Worm (Caenorhabditis elegans) whole organism, late embryonic: ENCODE results near the gene lam-2.

Experiments
- C38D4.7 ChIP-seq: fragments of 200-800 bp; sonication (Bioruptor generic); optimal IDR thresholded peaks from 2 replicates; lab custom pipeline; 2018; ENCODE audit warnings: mild to moderate bottlenecking, missing genetic modification characterization, moderate library complexity, missing compliant biosample characterization
- ceh-19 ChIP-seq: fragments of 200-800 bp; sonication (Bioruptor generic); optimal IDR thresholded peaks from 2 replicates; lab custom pipeline; 2018; ENCODE audit warnings: mild to moderate bottlenecking, missing genetic modification characterization, missing compliant biosample characterization
- ceh-22 ChIP-seq: sonication (generic microtip); optimal IDR thresholded peaks from 2 replicates; lab custom pipeline; 2017; ENCODE audit warnings: missing biosample characterization, missing genetic modification characterization
- elt-4 ChIP-seq: sonication (generic microtip); optimal IDR thresholded peaks from 2 replicates; lab custom pipeline; 2016; ENCODE audit warnings: missing genetic modification characterization, missing compliant biosample characterization
- fax-1 ChIP-seq: sonication (generic microtip); optimal IDR thresholded peaks from 2 replicates; lab custom pipeline; 2016; ENCODE audit warnings: missing genotype, missing genetic modification characterization, missing compliant biosample characterization
- fkh-10 ChIP-seq: fragments of 150-350 bp; optimal IDR thresholded peaks from 2 replicates; lab custom pipeline; 2014; ENCODE audit warnings: missing biosample characterization, missing genetic modification reagents, missing genetic modification characterization
- hlh-15 ChIP-seq: sonication (generic microtip); optimal IDR thresholded peaks from 2 replicates; lab custom pipeline; 2016; ENCODE audit warnings: missing genetic modification characterization, missing compliant biosample characterization
- hlh-30 ChIP-seq: sonication (generic microtip); optimal IDR thresholded peaks from 2 replicates; lab custom pipeline; 2017; ENCODE audit warnings: antibody characterized with exemption, missing genetic modification characterization, missing compliant biosample characterization; ENCODE audit not compliant: insufficient read depth
- pag-3 ChIP-seq: sonication (generic microtip); optimal IDR thresholded peaks from 2 replicates; lab custom pipeline; 2016; ENCODE audit warnings: missing compliant biosample characterization, missing genetic modification characterization, borderline replicate concordance
- pros-1 ChIP-seq: fragments of 150-350 bp; optimal IDR thresholded peaks from 2 replicates; lab custom pipeline; 2014; ENCODE audit warnings: missing biosample characterization, missing genetic modification reagents, missing genetic modification characterization
- ref-2 ChIP-seq: sonication (generic microtip); optimal IDR thresholded peaks from 2 replicates; lab custom pipeline; 2016; ENCODE audit warnings: missing genetic modification characterization, missing compliant biosample characterization
- syd-9 ChIP-seq: sonication (generic microtip); optimal IDR thresholded peaks from 2 replicates; lab custom pipeline; 2016; ENCODE audit warnings: mild to moderate bottlenecking, missing genetic modification characterization, moderate library complexity, missing compliant biosample characterization
- tbx-7 ChIP-seq: sonication (generic microtip); optimal IDR thresholded peaks from 2 replicates; lab custom pipeline; 2016; ENCODE audit warnings: missing genotype, missing genetic modification characterization, missing compliant biosample characterization
- zip-5 ChIP-seq: sonication (generic microtip); optimal IDR thresholded peaks from 2 replicates; lab custom pipeline; 2016; ENCODE audit warnings: missing genetic modification characterization, missing compliant biosample characterization

The lam-2 gene

DNA sequence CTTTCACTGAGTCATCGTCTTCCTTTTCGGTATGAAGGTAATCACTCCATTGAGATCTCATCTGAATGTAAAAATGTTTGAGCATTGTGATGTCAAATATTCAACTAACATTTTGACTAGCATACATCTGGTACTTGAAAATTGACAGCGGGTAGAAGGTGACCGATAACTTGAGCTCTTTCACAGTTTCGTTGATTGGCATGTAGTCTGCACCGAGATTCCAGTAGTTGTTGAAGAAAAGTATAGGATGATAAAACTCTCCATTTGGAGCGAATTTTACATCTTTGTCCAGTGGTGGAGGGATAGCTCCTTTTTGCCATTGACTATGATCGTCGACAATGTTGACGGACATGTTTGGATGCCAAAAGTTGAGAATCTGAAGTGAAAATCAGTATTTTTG lies 52.0 kb downstream of the lam-2 start:
- no peak for TF ChIP-seq pag-3
- TF ChIP-seq ceh-22 (tag; lab: Kevin White, UChicago): no peak
- TF ChIP-seq C38D4.7 (GFP tag; lab: Kevin White, UChicago): no peak
- no peak for TF ChIP-seq ceh-19 (GFP tag; lab: Kevin White, UChicago)
- TF ChIP-seq syd-9 (tag; lab: Kevin White, UChicago): no peak

ce11 chrX:7096349-7096748 lies 54.7 kb downstream of the lam-2 start, which contains the start of gene C36B7.5:
Gene C36B7.5, minus strand, starts transcription at chrX:7096449.
- TF ChIP-seq zip-5 (tag; lab: Kevin White, UChicago): no peak
- no peak for TF ChIP-seq elt-4
- TF ChIP-seq tbx-7 (tag; lab: Kevin White, UChicago): no peak
- no peak for TF ChIP-seq hlh-15
- no peak for TF ChIP-seq ref-2 (tag; lab: Kevin White, UChicago)
- no peak for TF ChIP-seq fax-1 (tag; lab: Kevin White, UChicago)
- no peak for TF ChIP-seq hlh-30 (tag; lab: Kevin White, UChicago)
- TF ChIP-seq fkh-10 (GFP tag; lab: Kevin White, UChicago): no peak
- TF ChIP-seq pros-1: no peak
- TF ChIP-seq, all 69 proteins: peak for 0
